Worm (Caenorhabditis elegans): ENCODE results near the gene ZC317.2.

DNA sequence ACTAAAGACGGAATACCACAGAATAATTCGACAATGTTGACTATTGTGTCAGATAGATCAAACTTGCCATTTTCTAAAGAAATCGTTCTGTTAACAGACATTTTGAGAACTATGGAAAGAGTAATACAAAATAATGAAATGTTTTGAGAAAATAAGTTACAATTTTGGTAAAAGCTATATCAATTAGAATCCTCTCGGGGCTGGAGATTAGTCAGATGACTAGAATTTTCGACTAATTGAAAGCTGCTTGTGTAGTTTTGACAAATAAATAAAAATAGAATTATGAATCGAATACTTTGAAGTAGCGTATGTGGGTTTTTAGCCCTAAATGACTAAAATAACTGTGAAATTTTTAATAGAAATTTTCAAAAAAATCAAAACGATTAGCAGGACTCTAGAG lies 25.0 kb downstream of the ZC317.2 start, which contains the start of gene srg-65:
- TF ChIP-seq nhr-28 (tag; optimal IDR thresholded peaks at IDR 0.05) (no peak), attf-4 (tag; optimal IDR thresholded peaks at IDR 0.05) (no peak), unc-62 (GFP tag; optimal IDR thresholded peaks at IDR 0.05 in 1 of 2) (no peak), unc-62 (tag; optimal IDR thresholded peaks at IDR 0.05) (no peak), arid-1 (GFP tag; conservative IDR thresholded peaks at IDR 0.05) (no peak)

All from whole organism, L4 larva.